Fruit fly (Drosophila melanogaster) S2 (cell line): ENCODE data around the gene Lcp65Ag3.

Source experiments
- CG8478 ChIP-seq: fragments of >200 bp; optimal IDR thresholded peaks from 2 replicates; lab custom pipeline; 2018
- CTCF ChIP-seq, 2 experiments: fragments of >200 bp; optimal IDR thresholded peaks; 2 replicates each; lab custom pipeline; 2018

The Lcp65Ag3 gene

DNA sequence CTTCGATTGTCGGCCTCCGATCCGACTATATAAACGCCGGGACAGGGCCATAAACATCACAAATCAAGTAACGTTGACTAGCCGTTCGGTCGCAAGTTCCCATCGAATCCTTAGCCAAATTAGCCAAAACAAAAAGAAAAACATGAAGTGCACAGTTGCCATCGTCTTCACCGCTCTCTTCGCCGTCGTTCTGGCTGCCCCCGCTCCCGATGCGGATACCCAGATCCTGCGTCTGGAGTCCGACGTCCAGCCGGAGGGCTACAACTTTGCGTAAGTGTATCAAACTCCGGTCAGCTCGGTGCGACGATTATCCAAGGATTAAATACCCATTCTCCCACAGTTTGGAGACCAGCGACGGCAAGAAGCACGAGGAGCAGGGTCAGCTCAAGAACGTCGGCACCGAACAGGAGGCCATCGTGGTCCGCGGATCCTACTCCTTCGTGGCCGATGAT is 14.0 kb upstream of the Lcp65Ag3 start, which contains the start of gene Lcp65Ac:
Lcp65Ac (plus strand) TSS at position 51 of the 452 bp plus-strand sequence.
- no peak for TF ChIP-seq CG8478 (lab: Kevin White, UChicago)
- TF ChIP-seq CTCF (optimal IDR thresholded peaks at IDR 0.05; lab: Kevin White, UChicago): no peak

DNA sequence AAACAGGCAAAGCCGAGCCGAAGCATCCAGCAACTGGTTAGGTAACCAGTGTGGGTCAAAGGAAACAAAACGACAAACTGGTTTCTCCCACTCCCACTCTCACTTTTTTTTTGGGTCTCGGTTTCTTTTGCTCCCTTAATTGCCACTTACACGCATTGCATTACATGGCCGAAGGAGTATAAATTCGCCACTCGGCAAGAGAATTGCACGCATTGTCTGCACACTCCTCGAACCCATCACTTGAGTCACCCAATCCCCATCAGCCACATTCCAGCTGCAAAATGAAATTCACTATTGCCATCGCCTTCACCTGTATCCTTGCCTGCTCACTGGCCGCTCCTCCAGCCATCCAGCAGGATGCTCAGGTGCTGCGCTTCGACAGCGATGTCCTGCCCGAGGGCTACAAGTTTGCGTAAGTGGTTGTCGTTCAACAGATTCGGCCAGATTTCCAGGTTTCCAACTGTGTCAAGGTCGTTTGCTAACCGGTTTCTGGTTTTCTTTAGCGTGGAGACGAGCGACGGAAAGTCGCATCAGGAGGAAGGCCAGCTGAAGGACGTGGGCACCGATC is 12.5 kb upstream of the Lcp65Ag3 start, which contains the start of gene Lcp65Ad:
Lcp65Ad (plus strand) TSS at position 208 of the 568 bp plus-strand sequence.
- no peak for TF ChIP-seq CTCF (optimal IDR thresholded peaks at IDR 0.05; lab: Kevin White, UChicago)
- TF ChIP-seq CG8478 (lab: Kevin White, UChicago): no peak

DNA sequence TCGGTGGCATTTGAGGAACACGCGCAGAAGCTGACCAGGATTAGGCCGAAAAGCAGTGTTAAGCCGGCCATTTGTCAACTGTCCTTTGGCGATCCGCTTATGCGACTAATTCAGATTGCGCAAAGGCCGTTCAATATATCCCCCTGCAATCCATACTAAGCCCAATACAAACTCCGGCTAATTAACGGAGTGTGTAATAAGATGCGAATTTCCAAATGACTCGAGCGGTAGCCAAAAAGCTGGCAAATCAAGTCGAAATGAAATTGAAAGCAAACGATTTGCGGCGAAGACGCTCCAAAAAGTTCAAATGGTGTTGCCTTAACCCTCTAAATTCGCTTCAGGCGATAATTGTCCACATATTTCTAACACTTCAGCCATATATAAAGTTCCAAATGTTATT is 11.5 kb upstream of the Lcp65Ag3 start, which contains the start of gene Cpr65Aw:
Cpr65Aw (minus strand) TSS at position 101 of the 400 bp plus-strand sequence.
- TF ChIP-seq CTCF (optimal IDR thresholded peaks at IDR 0.05; lab: Kevin White, UChicago) (no peak), CG8478 (lab: Kevin White, UChicago) (no peak)

DNA sequence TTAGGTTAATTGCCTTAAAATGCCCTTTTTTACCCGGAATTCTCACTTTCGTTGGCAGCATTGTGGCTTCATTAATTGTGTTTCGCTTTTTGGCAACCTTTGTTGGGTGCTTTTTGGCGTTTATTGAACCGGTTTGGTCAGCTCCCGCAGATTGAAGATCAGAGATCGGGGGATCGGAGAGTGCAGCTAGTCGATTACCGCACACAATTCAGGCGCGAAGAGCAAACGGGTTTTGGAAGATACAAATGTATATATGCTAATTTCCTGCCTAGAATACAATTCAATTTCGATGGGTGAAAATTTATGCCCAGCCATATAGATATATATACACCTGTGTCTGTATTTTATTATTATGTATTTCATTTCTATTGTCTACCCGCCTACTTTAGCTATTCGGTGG is 10.7 kb upstream of the Lcp65Ag3 start:
- no peak for TF ChIP-seq CG8478 (lab: Kevin White, UChicago)
- no peak for TF ChIP-seq CTCF (optimal IDR thresholded peaks at IDR 0.05; lab: Kevin White, UChicago)

DNA sequence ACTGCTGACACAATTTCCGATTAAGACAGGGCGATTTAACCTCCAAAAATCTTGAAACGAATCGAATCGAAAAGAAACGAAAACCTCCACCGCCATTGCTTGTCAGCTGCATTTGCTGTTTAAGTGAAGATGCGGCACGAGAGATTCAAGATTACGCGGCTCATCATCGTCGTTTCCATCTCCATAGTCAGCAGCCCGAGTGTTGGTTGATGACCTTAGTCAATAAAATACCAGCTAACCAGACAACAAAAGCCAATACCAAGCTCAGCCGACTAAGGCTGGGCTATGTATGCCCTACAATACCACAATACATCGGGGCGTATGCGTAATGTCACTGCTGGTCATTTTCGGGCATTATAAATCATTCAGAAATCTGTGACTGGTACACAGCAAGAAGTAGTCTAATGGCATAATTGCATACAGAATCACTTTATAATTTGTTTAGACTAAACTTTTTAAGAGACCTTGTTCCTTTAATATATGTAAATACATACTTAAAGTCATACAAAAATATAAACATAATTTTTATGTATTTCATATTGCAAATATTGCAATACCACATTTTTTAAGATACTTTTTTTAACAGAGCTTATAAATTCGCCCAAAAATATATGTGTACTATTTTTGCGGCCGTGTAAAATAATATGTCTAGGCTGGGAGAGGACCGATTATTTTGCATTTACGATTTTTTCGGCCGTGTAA is 10.1 kb upstream of the Lcp65Ag3 start:
- no peak for TF ChIP-seq CG8478 (lab: Kevin White, UChicago)
- no peak for TF ChIP-seq CTCF (optimal IDR thresholded peaks at IDR 0.05; lab: Kevin White, UChicago)

DNA sequence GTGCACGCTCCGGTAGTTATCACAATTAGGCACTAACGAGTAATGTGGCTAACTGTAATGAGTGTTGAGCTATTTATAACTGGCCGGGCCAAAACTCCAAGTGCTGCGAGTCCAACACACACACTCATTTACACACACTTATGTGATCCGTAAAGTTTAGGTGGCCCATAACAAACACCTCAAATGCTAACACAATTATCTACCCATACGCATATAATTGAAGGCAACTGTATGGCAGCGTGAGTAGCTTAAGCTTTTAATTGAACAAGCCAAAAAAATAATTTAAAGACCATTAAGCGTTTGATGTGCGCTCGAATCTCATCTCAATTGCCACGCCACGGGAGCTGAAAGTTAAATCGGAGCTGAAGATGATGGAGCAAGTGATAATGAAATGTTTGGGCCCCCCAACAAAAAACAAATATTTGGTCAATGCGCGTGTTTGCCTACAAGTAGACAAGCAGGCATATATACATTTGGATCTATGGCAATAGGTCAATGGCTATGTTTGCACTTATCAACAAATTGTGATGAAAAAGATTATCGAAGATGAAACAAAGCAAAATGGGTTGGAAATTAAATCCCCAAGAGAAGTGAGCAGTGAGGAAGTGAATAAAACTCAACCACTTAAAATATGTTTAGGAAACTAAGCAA is 9.3 kb upstream of the Lcp65Ag3 start, which contains the start of gene Cpr65Av:
Cpr65Av (minus strand) TSS at position 51 of the 651 bp plus-strand sequence.
- TF ChIP-seq CG8478 (lab: Kevin White, UChicago) (no peak), CTCF (optimal IDR thresholded peaks at IDR 0.05; lab: Kevin White, UChicago) (no peak)

DNA sequence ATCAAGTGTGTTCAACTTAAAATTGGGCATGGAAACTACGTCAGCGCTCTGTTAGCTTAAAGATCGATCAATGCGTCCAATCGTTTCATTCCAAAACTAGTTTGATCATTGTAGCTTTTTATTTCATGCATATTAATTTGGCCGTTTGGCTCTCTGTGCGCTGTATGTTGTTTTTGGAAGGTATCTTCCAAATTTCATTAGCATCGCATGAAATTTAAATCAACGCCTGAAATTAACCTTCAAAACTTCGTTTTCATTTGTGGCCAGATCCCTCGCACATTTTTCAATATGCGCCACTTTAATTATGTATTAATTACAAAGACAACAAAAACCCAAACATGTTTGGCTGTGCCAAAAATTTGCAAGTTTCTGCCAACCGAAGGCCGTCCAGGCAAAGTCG is 7.8 kb upstream of the Lcp65Ag3 start:
- no peak for TF ChIP-seq CG8478 (lab: Kevin White, UChicago)
- TF ChIP-seq CTCF (optimal IDR thresholded peaks at IDR 0.05; lab: Kevin White, UChicago): no peak

DNA sequence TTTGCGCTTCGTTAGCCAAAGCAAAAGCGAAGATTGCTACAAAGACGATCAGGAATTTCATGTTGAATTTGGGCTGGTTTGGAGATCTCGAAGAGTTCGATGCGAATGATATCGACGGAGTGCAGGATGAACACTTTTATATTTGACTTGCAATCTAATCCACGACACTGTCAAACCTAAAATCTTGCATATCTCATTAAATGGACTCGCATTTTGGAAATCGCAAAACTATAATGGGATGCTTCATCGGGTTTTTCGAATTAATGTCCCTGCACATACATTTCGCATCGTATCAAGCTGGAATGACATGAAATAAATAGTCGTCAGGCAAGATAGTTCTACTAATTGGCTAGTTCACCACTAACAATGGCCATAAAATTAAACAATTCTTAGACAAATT is 7.2 kb upstream of the Lcp65Ag3 start, which contains the start of gene Lcp65Ae:
Lcp65Ae (minus strand) TSS at position 101 of the 400 bp plus-strand sequence.
- TF ChIP-seq CG8478 (lab: Kevin White, UChicago) (no peak), CTCF (optimal IDR thresholded peaks at IDR 0.05; lab: Kevin White, UChicago) (no peak)

DNA sequence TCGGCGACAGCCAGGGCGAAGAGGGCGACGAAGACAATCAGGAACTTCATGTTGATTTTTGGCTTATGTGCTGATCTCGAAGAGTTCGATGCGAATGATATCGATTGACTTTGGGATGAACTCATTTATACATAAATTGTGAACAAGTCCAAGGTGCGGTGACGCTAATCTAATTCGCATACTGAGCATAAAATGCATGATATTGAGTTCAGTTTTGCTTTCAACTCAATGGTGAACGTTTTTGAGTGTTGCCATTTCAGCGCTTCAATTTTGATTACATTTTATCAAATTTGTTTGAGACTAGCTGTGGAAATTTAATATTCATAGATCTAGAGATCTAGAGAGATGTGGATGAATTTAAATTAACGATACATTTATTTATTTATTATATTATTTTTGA is 5.9 kb upstream of the Lcp65Ag3 start, which contains the start of gene Lcp65Af:
Lcp65Af (minus strand) TSS at position 101 of the 400 bp plus-strand sequence.
- TF ChIP-seq CTCF (optimal IDR thresholded peaks at IDR 0.05; lab: Kevin White, UChicago): no peak
- TF ChIP-seq CG8478 (lab: Kevin White, UChicago): no peak

DNA sequence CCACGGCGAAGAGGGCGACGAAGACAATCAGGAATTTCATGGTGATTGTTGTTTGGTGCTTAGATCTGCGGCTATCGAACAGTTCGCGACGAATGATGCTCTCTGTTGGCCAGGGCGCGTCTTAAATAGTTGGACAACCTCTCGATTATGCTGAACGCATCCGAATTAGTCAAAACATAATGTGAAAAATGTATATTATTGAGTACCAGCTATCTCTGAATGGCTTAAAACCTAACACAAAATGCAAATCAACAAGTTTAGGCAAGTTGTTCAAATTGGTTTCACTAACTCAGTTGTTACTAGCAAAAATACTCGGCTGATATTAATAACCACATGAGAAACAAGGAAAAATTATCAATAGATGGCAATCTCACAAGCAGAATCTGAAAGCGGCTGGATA is 4.4 kb upstream of the Lcp65Ag3 start, which contains the start of gene Lcp65Ag1:
Lcp65Ag1 (minus strand) TSS at position 101 of the 400 bp plus-strand sequence.
- no peak for TF ChIP-seq CG8478 (lab: Kevin White, UChicago)
- TF ChIP-seq CTCF (optimal IDR thresholded peaks at IDR 0.05; lab: Kevin White, UChicago): no peak

DNA sequence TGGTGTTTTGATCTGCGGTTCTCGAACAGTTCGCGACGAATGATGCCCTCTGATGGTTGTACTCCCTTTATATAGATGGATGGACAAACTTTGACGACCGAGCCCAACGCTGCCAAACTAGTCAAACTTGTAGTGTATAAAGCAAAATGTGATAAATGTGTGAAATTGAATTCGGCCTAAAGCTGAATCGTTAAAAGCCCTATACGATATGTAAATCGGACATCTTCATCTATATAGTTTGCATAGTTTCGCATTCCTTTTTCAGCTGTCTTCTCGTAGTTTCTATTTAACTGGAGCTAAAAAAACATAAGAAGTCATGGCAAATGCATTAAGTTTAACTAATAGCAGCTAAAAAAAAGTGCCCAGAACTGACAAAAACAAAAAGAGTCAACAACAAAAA is 2.8 kb upstream of the Lcp65Ag3 start, which contains the start of gene Lcp65Ag2:
Lcp65Ag2 (minus strand) TSS at position 48 of the 400 bp plus-strand sequence.
- TF ChIP-seq CG8478 (lab: Kevin White, UChicago): no peak
- no peak for TF ChIP-seq CTCF (optimal IDR thresholded peaks at IDR 0.05; lab: Kevin White, UChicago)

DNA sequence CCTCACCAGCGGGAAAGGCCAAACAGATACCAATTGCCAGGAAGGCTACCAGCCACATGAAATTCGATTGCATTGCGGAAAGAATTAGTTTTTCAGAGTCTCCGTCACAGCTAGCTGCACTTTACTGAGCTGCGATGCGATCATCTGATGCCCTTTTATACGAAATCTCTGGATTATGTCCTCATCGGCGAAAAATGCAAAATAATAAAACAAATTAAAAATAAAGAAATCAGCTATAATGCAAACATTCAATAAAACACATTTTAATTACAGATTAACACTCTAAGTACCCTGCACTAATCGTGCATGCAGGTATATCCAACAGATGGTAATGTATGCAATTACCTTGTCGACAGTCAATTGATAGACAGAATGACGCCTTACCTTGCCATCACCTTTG is 1.2 kb upstream of the Lcp65Ag3 start, which contains the start of gene Cpr65Au:
Cpr65Au (minus strand) TSS at position 101 of the 400 bp plus-strand sequence.
- TF ChIP-seq CG8478 (lab: Kevin White, UChicago) (no peak), CTCF (optimal IDR thresholded peaks at IDR 0.05; lab: Kevin White, UChicago) (no peak)

DNA sequence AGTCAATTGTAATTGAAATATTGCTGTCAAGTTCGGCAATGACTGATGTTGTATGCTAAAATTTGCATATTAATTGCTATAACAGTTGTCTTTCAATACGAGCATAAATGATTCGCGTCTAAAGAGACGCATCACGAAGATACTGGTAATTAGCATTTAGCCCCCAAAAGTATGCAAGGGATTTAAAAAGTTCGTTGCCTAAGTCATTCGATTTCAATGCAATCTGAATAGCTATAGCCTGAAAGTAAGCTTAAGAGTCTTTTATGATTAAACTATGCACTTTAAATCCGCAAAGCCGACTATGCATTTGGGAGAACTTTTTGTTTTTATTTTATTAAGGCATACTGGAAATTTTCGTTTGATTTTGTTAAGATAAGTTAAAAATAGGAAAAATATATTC is 1.2 kb downstream of the Lcp65Ag3 start:
- TF ChIP-seq CTCF (optimal IDR thresholded peaks at IDR 0.05; lab: Kevin White, UChicago): no peak
- TF ChIP-seq CG8478 (lab: Kevin White, UChicago): no peak

DNA sequence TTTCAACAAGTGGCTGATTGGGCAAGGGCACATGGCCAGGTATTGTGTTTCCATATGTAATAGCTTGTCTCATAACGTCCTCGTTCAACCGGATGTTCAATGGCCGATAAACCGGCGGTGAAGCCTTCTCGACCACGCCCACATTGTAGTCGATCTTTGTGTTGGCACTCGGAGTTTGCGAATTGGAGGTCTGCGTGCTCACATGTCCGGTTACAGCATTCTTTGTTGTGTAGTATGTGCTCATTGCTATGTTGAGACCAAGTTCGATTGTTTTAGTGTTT is 5.4 kb downstream of the Lcp65Ag3 start:
- TF ChIP-seq CTCF (optimal IDR thresholded peaks at IDR 0.05; lab: Kevin White, UChicago) (no peak), CG8478 (lab: Kevin White, UChicago) (no peak)
